Worm (Caenorhabditis elegans) whole organism, late embryonic: ENCODE measurements around the gene ztf-8.

Source experiments
- K02D7.2 ChIP-seq: sonication (generic microtip); optimal IDR thresholded peaks from 2 replicates; lab custom pipeline; 2017; ENCODE audit warnings: mild to moderate bottlenecking, missing genetic modification characterization, missing compliant biosample characterization
- ama-1 ChIP-seq: fragments of 150-350 bp; optimal IDR thresholded peaks from 2 replicates; lab custom pipeline; 2014
- sdc-2 ChIP-seq: sonication (generic microtip); optimal IDR thresholded peaks from 2 replicates; lab custom pipeline; 2016; ENCODE audit warnings: missing genotype, missing genetic modification characterization, missing compliant biosample characterization

DNA sequence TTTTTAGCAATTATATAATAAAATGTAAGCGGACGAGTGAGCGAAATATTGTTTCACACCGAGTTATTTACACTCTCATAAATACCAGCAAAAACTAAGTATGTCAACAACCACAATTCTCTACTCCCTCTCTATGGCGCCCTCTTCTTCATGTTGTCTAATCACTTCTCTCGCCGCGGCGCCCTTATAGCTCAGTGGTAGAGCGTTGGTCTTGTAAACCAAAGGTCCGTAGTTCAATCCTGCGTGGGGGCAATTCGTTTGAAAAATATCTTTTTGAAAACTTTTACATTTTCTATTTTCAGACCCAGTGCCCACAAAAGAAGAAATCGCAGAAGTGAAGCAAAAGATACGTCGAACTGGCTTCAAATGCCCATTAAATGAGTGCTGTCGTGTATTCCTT, 32.5 kb upstream of the ztf-8 start:
- TF ChIP-seq sdc-2 (tag; lab: Kevin White, UChicago) (peak; percentile 54), K02D7.2 (tag; lab: Kevin White, UChicago) (peak; percentile 76), ama-1 (lab: Kevin White, UChicago) (no peak)
